Worm (Caenorhabditis elegans): ENCODE measurements around the gene mboa-1.

Gene mboa-1

DNA sequence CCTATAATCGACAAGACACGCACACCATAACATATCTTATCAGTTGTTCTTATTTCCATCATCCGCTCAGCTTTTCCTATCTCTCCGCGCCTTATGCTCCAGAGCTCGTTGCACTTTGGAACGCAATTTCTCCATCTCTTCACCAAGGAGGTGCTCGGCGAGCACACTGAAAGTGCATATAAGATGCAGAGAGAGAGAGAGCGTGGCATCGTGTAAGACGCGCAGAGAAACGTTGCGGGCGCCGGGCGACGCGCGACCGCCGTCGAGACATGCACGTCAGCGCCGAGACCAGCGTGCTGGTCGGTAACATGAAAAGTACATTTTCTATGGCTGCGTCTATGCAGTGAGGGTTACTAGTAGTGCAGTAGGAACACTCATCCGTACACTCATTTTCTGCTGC is 6.0 kb upstream of the mboa-1 start (continued):
- TF ChIP-seq hif-1 (tag; optimal IDR thresholded peaks at IDR 0.05) (peak; percentile 29 to 94), aha-1 (tag) (peak; percentile 84), dve-1 (tag; optimal IDR thresholded peaks at IDR 0.05; ENCODE audit: insufficient read depth) (peak; percentile 88), fkh-10 (GFP tag; optimal IDR thresholded peaks at IDR 0.05) (peak; percentile 61), hmg-1.1 (GFP tag; IDR thresholded peaks at IDR 0.05) (peak; percentile 92), lin-29 (GFP tag; IDR thresholded peaks at IDR 0.05) (0 out of 2 replicates have a peak, but pooled peaks have one; percentile 29), cey-2 (tag; optimal IDR thresholded peaks at IDR 0.05; ENCODE audit: borderline replicate concordance, insufficient read depth) (no peak), T20F7.1 (GFP tag; optimal IDR thresholded peaks at IDR 0.05) (peak; percentile 56), dpl-1 (GFP tag; optimal IDR thresholded peaks at IDR 0.05) (no peak), nhr-6 (tag; optimal IDR thresholded peaks at IDR 0.05) (peak; percentile 73), Y75B8A.6 (GFP tag; IDR thresholded peaks at IDR 0.05) (no peak), nhr-10 (tag; optimal IDR thresholded peaks at IDR 0.05) (peak; percentile 76), tag-97 (GFP tag; IDR thresholded peaks at IDR 0.05) (no peak), ztf-7 (tag; optimal IDR thresholded peaks at IDR 0.05) (no peak), nhr-42 (GFP tag; IDR thresholded peaks at IDR 0.05) (0 out of 2 replicates have a peak, but pooled peaks have one; percentile 44), nhr-41 (GFP tag; IDR thresholded peaks at IDR 0.05) (no peak), madf-9 (GFP tag; conservative IDR thresholded peaks at IDR 0.05) (0 out of 2 replicates have a peak, but pooled peaks have one; percentile 44), daf-19 (GFP tag; conservative IDR thresholded peaks at IDR 0.05) (no peak), daf-16 (GFP tag; optimal IDR thresholded peaks at IDR 0.05) (peak; percentile 57 to 64), daf-16 (tag; optimal IDR thresholded peaks at IDR 0.05) (peak; percentile 76), mdt-29 (GFP tag; IDR thresholded peaks at IDR 0.05) (no peak), F37D6.2 (tag; optimal IDR thresholded peaks at IDR 0.05) (peak; percentile 65), pha-4 (GFP tag; IDR thresholded peaks at IDR 0.05) (peak; percentile 61), pha-4 (tag; optimal IDR thresholded peaks at IDR 0.05) (no peak), lin-15B (tag; optimal IDR thresholded peaks at IDR 0.05) (no peak), nhr-25 (tag; optimal IDR thresholded peaks at IDR 0.05; ENCODE audit: borderline replicate concordance, insufficient read depth) (no peak), nhr-102 (tag; optimal IDR thresholded peaks at IDR 0.05) (peak; percentile 74), nhr-28 (tag; optimal IDR thresholded peaks at IDR 0.05) (peak; percentile 89), set-16 (GFP tag; IDR thresholded peaks at IDR 0.05) (peak; percentile 90), ceh-32 (tag; optimal IDR thresholded peaks at IDR 0.05; ENCODE audit: poor library complexity) (no peak), F10B5.3 (tag; optimal IDR thresholded peaks at IDR 0.05) (no peak), ZK337.2 (GFP tag; IDR thresholded peaks at IDR 0.05) (0 out of 2 replicates have a peak, but pooled peaks have one; percentile 13), mep-1 (tag; optimal IDR thresholded peaks at IDR 0.05) (peak; percentile 82), lin-13 (GFP tag; optimal IDR thresholded peaks at IDR 0.05) (peak; percentile 60), lir-3 (tag; optimal IDR thresholded peaks at IDR 0.05) (peak; percentile 14), Y48G9A.11 (GFP tag; IDR thresholded peaks at IDR 0.05) (no peak), nhr-11 (tag; optimal IDR thresholded peaks at IDR 0.05) (peak; percentile 91), ama-1 (optimal IDR thresholded peaks at IDR 0.05) (no peak), snpc-1.2 (GFP tag; IDR thresholded peaks at IDR 0.05) (no peak), hlh-11 (tag; optimal IDR thresholded peaks at IDR 0.05) (peak; percentile 96), gei-8 (GFP tag; optimal IDR thresholded peaks at IDR 0.05) (peak; percentile 69), duxl-1 (tag; optimal IDR thresholded peaks at IDR 0.05; ENCODE audit: poor library complexity) (peak; percentile 5)

DNA sequence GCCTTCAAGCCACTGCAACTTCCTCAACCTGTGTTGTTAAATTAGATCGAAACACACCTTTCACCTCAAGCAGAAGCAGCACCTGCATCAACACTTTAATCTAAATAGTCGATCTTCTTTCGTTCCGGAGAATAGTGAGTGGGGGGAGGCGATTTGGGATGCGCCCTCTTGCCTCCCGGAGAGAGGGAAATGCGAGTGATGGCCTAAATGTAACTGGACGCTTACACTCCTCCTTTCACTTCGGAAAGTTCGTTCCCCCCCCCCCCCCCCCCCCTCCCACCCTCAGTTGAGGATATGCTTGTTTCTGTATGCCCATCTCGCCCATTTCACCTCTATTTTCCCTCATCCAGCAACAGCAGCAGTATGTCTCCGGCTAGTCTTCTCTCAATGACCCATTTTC is 1.6 kb upstream of the mboa-1 start:
- TF ChIP-seq mep-1 (tag; optimal IDR thresholded peaks at IDR 0.05) (no peak), set-16 (GFP tag; IDR thresholded peaks at IDR 0.05) (peak; percentile 78)
